Worm (Caenorhabditis elegans): ENCODE data around the gene D2045.8.
"Not testable (repeated sequence)": the region's sequence is repeated elsewhere in the genome, so short reads cannot be mapped to it uniquely, and the experiment has no call there.

- not testable (repeated sequence) for TF ChIP-seq mec-3 (tag; optimal IDR thresholded peaks at IDR 0.05; ENCODE audit: borderline replicate concordance); eyg-1 (tag; optimal IDR thresholded peaks at IDR 0.05)
These were observed 43.3 kb upstream of the D2045.8 start, which contains the start of gene H04D03.6 for ce11 chrIII:10438780-10439179.
